Fruit fly (Drosophila melanogaster): Measurements from ENCODE around the gene CG44098.

DNA sequence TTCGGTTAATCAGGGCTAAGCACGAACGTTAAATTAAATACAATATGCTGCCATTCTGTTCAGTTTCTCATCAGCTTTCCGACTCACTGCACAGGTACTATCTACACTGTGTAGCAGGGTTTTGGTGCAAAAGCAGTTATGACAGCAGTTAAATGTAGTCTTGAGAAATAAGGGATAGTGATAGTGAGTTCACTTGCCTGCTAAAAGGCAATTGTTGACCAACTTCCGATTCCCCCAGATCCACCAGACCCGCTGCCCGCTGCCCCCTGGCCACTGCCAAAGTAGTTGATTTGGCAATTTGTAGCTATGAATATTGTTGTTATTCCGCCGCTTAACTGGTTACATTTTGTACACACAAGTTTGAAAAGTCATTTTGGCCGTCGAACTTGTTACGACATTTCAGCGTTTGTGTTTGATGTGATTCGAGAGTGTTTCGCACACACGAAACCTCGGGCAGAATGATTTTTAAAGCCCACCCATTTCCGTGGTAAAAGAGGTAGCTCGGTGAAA, 48.6 kb downstream of the CG44098 start:
- no peak for TF ChIP-seq pan (optimal IDR thresholded peaks at IDR 0.05)
- TF ChIP-seq EcR (GFP tag; optimal IDR thresholded peaks at IDR 0.05), result no peak
- TF ChIP-seq usp (GFP tag; optimal IDR thresholded peaks at IDR 0.05), result no peak
- TF ChIP-seq CG8478 (optimal IDR thresholded peaks at IDR 0.05), result no peak
- no peak for TF ChIP-seq psq (optimal IDR thresholded peaks at IDR 0.05)
